Worm (Caenorhabditis elegans) whole organism, late embryonic: ENCODE results near the gene Y49F6B.2.

ENCODE experiments used
- ceh-14 ChIP-seq: sonication (generic microtip); optimal IDR thresholded peaks from 2 replicates; lab custom pipeline; 2016; ENCODE audit warnings: missing genotype, missing genetic modification characterization, missing compliant biosample characterization
- dve-1 ChIP-seq: sonication (generic microtip); optimal IDR thresholded peaks from 2 replicates; lab custom pipeline; 2017; ENCODE audit warnings: antibody characterized with exemption, mild to moderate bottlenecking, missing genetic modification characterization, missing compliant biosample characterization
- unc-42 ChIP-seq: sonication (generic microtip); optimal IDR thresholded peaks from 2 replicates; lab custom pipeline; 2016; ENCODE audit warnings: missing genotype, missing genetic modification characterization, missing compliant biosample characterization

DNA sequence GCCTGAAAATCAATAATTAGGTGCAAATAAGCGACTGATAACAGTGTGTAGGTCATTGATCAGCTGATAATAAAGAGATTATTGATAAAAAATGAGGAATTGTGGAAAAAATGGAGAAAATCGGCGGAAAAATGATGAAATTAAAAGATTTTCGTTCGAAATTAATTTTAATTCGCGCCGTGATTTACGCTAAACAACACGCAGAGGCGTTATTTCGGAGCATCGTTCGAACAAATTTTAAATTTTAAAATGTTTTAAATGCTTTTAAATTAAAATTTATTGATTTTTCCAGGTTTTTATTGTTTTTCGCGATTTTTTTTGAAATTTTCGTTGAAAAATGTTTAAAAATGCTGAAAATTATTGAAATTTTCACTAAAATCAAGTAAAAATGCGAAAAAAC, 3.4 kb upstream of the Y49F6B.2 start, which contains the start of gene Y49F6B.9:
- no peak for TF ChIP-seq ceh-14 (tag; lab: Kevin White, UChicago)
- TF ChIP-seq dve-1 (tag; lab: Kevin White, UChicago) = no peak
- TF ChIP-seq unc-42 = no peak
